Worm (Caenorhabditis elegans) whole organism, early embryonic: ENCODE measurements around the gene Y44A6D.5.

ENCODE experiments used
- B0310.2 ChIP-seq: sonication (generic microtip); optimal IDR thresholded peaks from 2 replicates; lab custom pipeline; 2016; ENCODE audit warnings: mild to moderate bottlenecking, missing genetic modification characterization, missing compliant biosample characterization
- aly-1 ChIP-seq: sonication (generic microtip); optimal IDR thresholded peaks from 2 replicates; lab custom pipeline; 2016; ENCODE audit warnings: missing genetic modification characterization, missing compliant biosample characterization
- ama-1 ChIP-seq: fragments of 150-350 bp; optimal IDR thresholded peaks from 2 replicates; lab custom pipeline; 2014
- ceh-36 ChIP-seq: sonication (generic microtip); optimal IDR thresholded peaks from 2 replicates; lab custom pipeline; 2016; ENCODE audit warnings: missing genetic modification characterization, inconsistent platforms, missing compliant biosample characterization
- ets-7 ChIP-seq: sonication (generic microtip); optimal IDR thresholded peaks from 2 replicates; lab custom pipeline; 2016; ENCODE audit warnings: missing genotype, missing genetic modification characterization, missing compliant biosample characterization
- flt-1 ChIP-seq: fragments of 200-800 bp; sonication (Bioruptor generic); IDR thresholded peaks from 2 replicates; pipeline ENCODE4 v1.3.6; 2022; ENCODE audit warnings: missing genetic modification characterization, missing compliant biosample characterization
- hmg-4 ChIP-seq: fragments of 200-800 bp; sonication (Bioruptor generic); optimal IDR thresholded peaks from 2 replicates; lab custom pipeline; 2018; ENCODE audit warnings: mild to moderate bottlenecking, missing genetic modification characterization, missing compliant biosample characterization
- hnd-1 ChIP-seq: sonication (generic microtip); optimal IDR thresholded peaks from 2 replicates; lab custom pipeline; 2016; ENCODE audit warnings: missing genetic modification characterization, missing compliant biosample characterization
- pes-1 ChIP-seq: fragments of 200-800 bp; sonication (Bioruptor generic); IDR thresholded peaks from 2 replicates; pipeline ENCODE4 v1.3.6; 2022; ENCODE audit warnings: missing genetic modification reagents, missing genetic modification characterization, missing compliant biosample characterization
- tbx-37 ChIP-seq: fragments of 200-800 bp; sonication (Bioruptor generic); conservative IDR thresholded peaks from 2 replicates; pipeline ENCODE4 v1.3.6; 2022; ENCODE audit warnings: missing genetic modification reagents, missing genetic modification characterization, missing compliant biosample characterization
- tra-4 ChIP-seq: sonication (generic microtip); optimal IDR thresholded peaks from 2 replicates; lab custom pipeline; 2017; ENCODE audit warnings: missing genetic modification characterization, missing compliant biosample characterization

DNA sequence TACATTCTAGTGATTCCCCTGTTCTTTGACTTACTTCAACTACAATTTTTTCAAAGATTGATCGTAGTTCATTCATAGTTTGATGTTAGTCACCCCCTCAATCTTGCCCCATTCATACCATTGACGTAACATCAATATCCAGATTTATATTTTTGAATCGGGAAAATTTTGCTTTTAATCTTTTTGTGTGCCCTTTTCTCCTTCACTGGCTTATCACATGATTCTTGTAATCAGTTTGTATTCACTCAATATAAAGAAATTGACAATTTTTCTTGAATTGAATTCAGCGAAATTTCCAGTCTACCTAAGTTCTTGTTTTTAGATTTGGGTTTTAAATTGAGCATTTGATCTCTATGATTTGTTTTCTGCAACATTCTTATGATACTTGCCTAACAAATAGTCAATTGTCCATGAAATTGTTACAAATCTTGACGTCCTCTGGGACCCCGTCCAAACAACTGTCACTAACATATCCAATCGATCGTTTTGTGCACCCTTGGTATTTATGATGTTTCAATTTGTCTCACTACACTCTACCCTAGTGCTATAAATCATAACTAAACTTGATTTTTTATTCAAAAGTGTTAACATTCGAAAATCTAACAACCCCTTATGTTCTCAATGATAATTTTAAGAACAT lies 23.0 kb downstream of the Y44A6D.5 start:
- no peak for TF ChIP-seq ama-1
- no peak for TF ChIP-seq flt-1 (GFP tag; lab: Robert Waterston, UW)
- no peak for TF ChIP-seq ceh-36 (tag; lab: Kevin White, UChicago)
- no peak for TF ChIP-seq tra-4 (tag; lab: Kevin White, UChicago)
- no peak for TF ChIP-seq B0310.2 (tag; lab: Kevin White, UChicago)
- TF ChIP-seq pes-1 (GFP tag; lab: Robert Waterston, UW), result no peak
- TF ChIP-seq ets-7 (tag; lab: Kevin White, UChicago), result no peak
- TF ChIP-seq hmg-4 (GFP tag; lab: Kevin White, UChicago), result no peak
- TF ChIP-seq aly-1 (tag; lab: Kevin White, UChicago), result no peak
- TF ChIP-seq hnd-1 (tag; lab: Kevin White, UChicago), result no peak
- no peak for TF ChIP-seq tbx-37 (GFP tag; lab: Robert Waterston, UW)
